Fruit fly (Drosophila melanogaster): Measurements from ENCODE around the gene Dad.

Dad gene

DNA sequence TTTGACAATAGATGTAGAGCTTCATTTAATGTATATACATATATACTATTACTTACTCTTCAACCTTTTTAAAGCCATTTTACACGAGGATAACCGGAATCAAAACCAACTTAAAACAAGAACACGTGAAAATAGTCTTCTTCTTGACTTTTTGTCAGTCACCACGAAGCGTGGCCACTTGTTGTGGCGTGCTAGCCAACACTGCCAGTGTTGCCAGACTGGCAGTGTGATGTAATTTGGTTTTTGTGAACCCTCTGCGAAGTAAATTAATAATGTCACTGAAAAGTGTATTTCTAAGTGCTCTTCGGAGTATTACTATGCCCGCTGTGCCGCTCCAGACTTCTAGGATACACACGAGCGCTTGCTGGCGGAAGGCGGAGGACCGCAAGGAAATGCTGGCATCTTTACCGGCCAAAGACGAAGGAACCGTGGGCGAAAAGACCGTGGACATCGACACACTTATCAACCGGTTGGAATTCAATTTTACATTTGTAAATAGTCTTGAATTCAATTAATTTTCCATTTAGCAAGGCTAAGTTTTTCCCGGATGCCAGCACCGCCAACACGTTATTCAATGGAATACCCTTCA, 18.8 kb downstream of the Dad start, which contains the start of the genes Ns1 and mRpS11 (continued):
- TF ChIP-seq CG9817 (tag; optimal IDR thresholded peaks at IDR 0.05): no peak
- TF ChIP-seq Ada2b (GFP tag; IDR thresholded peaks at IDR 0.05): no peak
- TF ChIP-seq Vsx1 (GFP tag; optimal IDR thresholded peaks at IDR 0.05): no peak
- TF ChIP-seq salm (tag; optimal IDR thresholded peaks at IDR 0.05): no peak
- peak; percentile 49 for TF ChIP-seq Scr (GFP tag; IDR thresholded peaks at IDR 0.05; ENCODE audit: partially characterized antibody)
- TF ChIP-seq CG17802 (tag; optimal IDR thresholded peaks at IDR 0.05): peak; percentile 10
- TF ChIP-seq CG10147 (GFP tag; optimal IDR thresholded peaks at IDR 0.05): no peak
- peak; percentile 61; the same call in 2 of the 3 replicates for TF ChIP-seq Dbx (GFP tag; IDR thresholded peaks at IDR 0.05)
- no peak for TF ChIP-seq exex (tag; optimal IDR thresholded peaks at IDR 0.05)
- TF ChIP-seq Nf-YC (tag; optimal IDR thresholded peaks at IDR 0.05): peak; percentile 24
- TF ChIP-seq ERR (GFP tag; optimal IDR thresholded peaks at IDR 0.05): no peak
- no peak for TF ChIP-seq CG3838 (GFP tag; optimal IDR thresholded peaks at IDR 0.05)
- no peak for TF ChIP-seq CG42726 (GFP tag; IDR thresholded peaks at IDR 0.05; ENCODE audit: partially characterized antibody)
- no peak for TF ChIP-seq slou (GFP tag; optimal IDR thresholded peaks at IDR 0.05)
- TF ChIP-seq Elba2 (GFP tag; optimal IDR thresholded peaks at IDR 0.05): no peak
- TF ChIP-seq CG18476 (GFP tag; optimal IDR thresholded peaks at IDR 0.05): no peak
- no peak for TF ChIP-seq cad (GFP tag; optimal IDR thresholded peaks at IDR 0.05)
- no peak for TF ChIP-seq BtbVII (GFP tag; optimal IDR thresholded peaks at IDR 0.05)
- TF ChIP-seq fd64A (GFP tag; optimal IDR thresholded peaks at IDR 0.05): no peak
- no peak for TF ChIP-seq CG15269 (tag; optimal IDR thresholded peaks at IDR 0.05)
- TF ChIP-seq wor (GFP tag; IDR thresholded peaks at IDR 0.05): no peak
- TF ChIP-seq repo (GFP tag; optimal IDR thresholded peaks at IDR 0.05): no peak
- peak; percentile 91 for TF ChIP-seq pzg (GFP tag; optimal IDR thresholded peaks at IDR 0.05)
- TF ChIP-seq gsb-n (tag; optimal IDR thresholded peaks at IDR 0.05): peak; percentile 30
- no peak for TF ChIP-seq lab (GFP tag; optimal IDR thresholded peaks at IDR 0.05)
- no peak for TF ChIP-seq CG8281 (tag; optimal IDR thresholded peaks at IDR 0.05)
- no peak for TF ChIP-seq Dek (tag; optimal IDR thresholded peaks at IDR 0.05)
- TF ChIP-seq p53 (GFP tag; optimal IDR thresholded peaks at IDR 0.05): no peak
- peak; percentile 54 for TF ChIP-seq sug (tag; optimal IDR thresholded peaks at IDR 0.05)
- TF ChIP-seq CG3065 (GFP tag; optimal IDR thresholded peaks at IDR 0.05): peak; percentile 37
- peak; percentile 54 for TF ChIP-seq CHES-1-like (GFP tag; optimal IDR thresholded peaks at IDR 0.05)
- no peak for TF ChIP-seq CG34224 (GFP tag; IDR thresholded peaks at IDR 0.05; ENCODE audit: partially characterized antibody)
- no peak for TF ChIP-seq Atf3 (GFP tag; optimal IDR thresholded peaks at IDR 0.05)
- TF ChIP-seq Mrtf (GFP tag; IDR thresholded peaks at IDR 0.05): no peak
- TF ChIP-seq chif (GFP tag; optimal IDR thresholded peaks at IDR 0.05): peak in 1 of 2 experiments; percentile 25
- no peak for TF ChIP-seq Eip74EF (GFP tag; optimal IDR thresholded peaks at IDR 0.05)
- TF ChIP-seq CG13287 (GFP tag; IDR thresholded peaks at IDR 0.05; ENCODE audit: partially characterized antibody): peak; percentile 57; the same call in 1 of the 2 replicates
- TF ChIP-seq gem (tag; optimal IDR thresholded peaks at IDR 0.05): no peak
- peak; percentile 54 for TF ChIP-seq caup (GFP tag; optimal IDR thresholded peaks at IDR 0.05; ENCODE audit: severe bottlenecking)
- no peak for TF ChIP-seq gcm2 (GFP tag; optimal IDR thresholded peaks at IDR 0.05)
- TF ChIP-seq sob (GFP tag; IDR thresholded peaks at IDR 0.05): peak; percentile 58
- TF ChIP-seq sna (GFP tag; IDR thresholded peaks at IDR 0.05; ENCODE audit: partially characterized antibody): 0 out of 2 replicates have a peak, but pooled peaks have one; percentile 17
- no peak for TF ChIP-seq Tbp (GFP tag; optimal IDR thresholded peaks at IDR 0.05)
- TF ChIP-seq CG2199 (GFP tag; IDR thresholded peaks at IDR 0.05): peak; percentile 68; the same call in 1 of the 3 replicates
- no peak for TF ChIP-seq al (GFP tag; IDR thresholded peaks at IDR 0.05)
- TF ChIP-seq Nf-YB (GFP tag; optimal IDR thresholded peaks at IDR 0.05): no peak
- TF ChIP-seq CG4424 (GFP tag; optimal IDR thresholded peaks at IDR 0.05): peak; percentile 37
- TF ChIP-seq CrebB (tag; optimal IDR thresholded peaks at IDR 0.05): no peak
- TF ChIP-seq kni (GFP tag; optimal IDR thresholded peaks at IDR 0.05): no peak

Measured in whole organism, embryonic.